Fruit fly (Drosophila melanogaster) whole organism, wandering third instar larva: ENCODE data around the gene CG13365.

Experiments
- N ChIP-seq: fragments of >200 bp; optimal IDR thresholded peaks from 2 replicates; lab custom pipeline; 2018; ENCODE audit warnings: missing biosample characterization, missing external identifiers, missing genetic modification characterization
- br ChIP-seq: fragments of 200-800 bp; sonication (Bioruptor generic); optimal IDR thresholded peaks from 2 replicates; lab custom pipeline; 2016; ENCODE audit warnings: missing biosample characterization, missing genetic modification characterization
- brk ChIP-seq: fragments of 200-800 bp; sonication (Bioruptor generic); optimal IDR thresholded peaks from 2 replicates; lab custom pipeline; 2016; ENCODE audit warnings: missing biosample characterization, mild to moderate bottlenecking, missing genetic modification characterization
- dsf ChIP-seq: sonication (Bioruptor generic); optimal IDR thresholded peaks from 2 replicates; lab custom pipeline; 2016; ENCODE audit warnings: missing biosample characterization, missing genetic modification characterization, borderline replicate concordance
- pan ChIP-seq: fragments of >200 bp; optimal IDR thresholded peaks from 2 replicates; lab custom pipeline; 2017
- psq ChIP-seq: fragments of 200-800 bp; sonication (Bioruptor generic); optimal IDR thresholded peaks from 3 replicates; lab custom pipeline; 2017; ENCODE audit warnings: missing biosample characterization, mild to moderate bottlenecking, missing genetic modification characterization, moderate library complexity
- usp ChIP-seq: fragments of >200 bp; optimal IDR thresholded peaks from 2 replicates; lab custom pipeline; 2017; ENCODE audit warnings: missing biosample characterization, missing genetic modification characterization
- woc ChIP-seq: sonication (Bioruptor generic); optimal IDR thresholded peaks from 2 replicates; lab custom pipeline; 2016; ENCODE audit warnings: missing biosample characterization, mild to moderate bottlenecking, missing genetic modification characterization

DNA sequence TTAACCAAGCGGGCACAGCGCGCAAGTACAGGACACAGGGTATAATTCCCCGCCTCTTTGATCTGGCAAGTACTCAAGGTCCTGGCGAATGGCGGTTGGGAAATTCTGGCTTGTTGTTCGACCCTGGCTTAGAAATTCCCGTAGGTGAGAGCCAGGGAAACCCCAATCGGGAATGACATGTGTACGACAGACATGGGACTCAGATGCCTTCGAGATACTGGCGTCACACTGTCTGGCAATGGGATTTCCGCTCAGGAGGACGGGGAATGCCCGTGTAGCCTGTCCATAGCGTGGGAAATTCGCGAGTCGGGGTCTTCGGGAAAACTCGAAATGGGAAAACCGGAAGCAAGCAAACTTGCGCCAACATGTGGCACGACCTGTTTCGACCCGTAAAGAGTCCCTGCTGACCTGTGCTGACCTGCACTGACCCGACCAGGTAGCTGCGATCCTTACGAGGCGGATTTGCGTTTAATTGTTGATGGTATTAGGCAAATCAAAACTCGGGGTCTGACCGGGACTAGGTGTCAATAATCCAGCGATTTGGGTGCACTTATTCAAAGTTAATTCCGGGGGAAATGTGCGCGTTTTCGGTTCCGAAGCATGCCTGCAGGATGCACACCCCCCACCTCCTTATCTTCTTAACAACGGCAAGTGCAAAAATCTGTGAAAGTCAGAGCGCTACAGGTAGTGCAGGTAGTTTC lies 28.3 kb downstream of the CG13365 start:
- TF ChIP-seq psq (GFP tag; lab: Kevin White, UChicago) (no peak), usp (GFP tag; lab: Kevin White, UChicago) (no peak), pan (lab: Kevin White, UChicago) (no peak), br (GFP tag; lab: Kevin White, UChicago) (no peak), N (GFP tag; lab: Kevin White, UChicago) (no peak), dsf (GFP tag; lab: Kevin White, UChicago) (no peak), brk (GFP tag; lab: Kevin White, UChicago) (no peak), woc (GFP tag; lab: Kevin White, UChicago) (no peak)
